Worm (Caenorhabditis elegans) whole organism, late embryonic: ENCODE data around the gene degl-2.
"Not testable (repeated sequence)": the region's sequence is repeated elsewhere in the genome, so short reads cannot be mapped to it uniquely, and the experiment has no call there.

Experiments
- C08G9.2 ChIP-seq: sonication (generic microtip); optimal IDR thresholded peaks from 2 replicates; lab custom pipeline; 2016; ENCODE audit warnings: mild to moderate bottlenecking, missing genetic modification characterization, moderate library complexity, missing compliant biosample characterization
- C38D4.7 ChIP-seq: fragments of 200-800 bp; sonication (Bioruptor generic); optimal IDR thresholded peaks from 2 replicates; lab custom pipeline; 2018; ENCODE audit warnings: mild to moderate bottlenecking, missing genetic modification characterization, moderate library complexity, missing compliant biosample characterization
- K09A11.1 ChIP-seq: sonication (generic microtip); optimal IDR thresholded peaks from 2 replicates; lab custom pipeline; 2017; ENCODE audit warnings: antibody characterized with exemption, mild to moderate bottlenecking, missing genetic modification characterization, missing compliant biosample characterization; ENCODE audit not compliant: insufficient read depth
- T23F11.4 ChIP-seq: fragments of 200-800 bp; sonication (Bioruptor generic); optimal IDR thresholded peaks from 2 replicates; lab custom pipeline; 2018; ENCODE audit warnings: mild to moderate bottlenecking, missing genetic modification characterization, missing compliant biosample characterization
- ceh-18 ChIP-seq: sonication (generic microtip); optimal IDR thresholded peaks from 2 replicates; lab custom pipeline; 2016; ENCODE audit warnings: missing genetic modification characterization, missing compliant biosample characterization
- ceh-19 ChIP-seq: fragments of 200-800 bp; sonication (Bioruptor generic); optimal IDR thresholded peaks from 2 replicates; lab custom pipeline; 2018; ENCODE audit warnings: mild to moderate bottlenecking, missing genetic modification characterization, missing compliant biosample characterization
- ceh-30 ChIP-seq: fragments of 150-350 bp; optimal IDR thresholded peaks from 2 replicates; lab custom pipeline; 2014; ENCODE audit warnings: missing biosample characterization, missing genetic modification characterization
- ceh-45 ChIP-seq: fragments of 200-800 bp; sonication (Bioruptor generic); IDR thresholded peaks from 2 replicates; pipeline ENCODE4 v1.3.6; 2022; ENCODE audit warnings: missing genetic modification reagents, missing genetic modification characterization, missing compliant biosample characterization
- ceh-6 ChIP-seq: fragments of 200-800 bp; sonication (Bioruptor generic); optimal IDR thresholded peaks from 2 replicates; lab custom pipeline; 2018; ENCODE audit warnings: mild to moderate bottlenecking, missing genetic modification characterization, missing compliant biosample characterization
- ceh-9 ChIP-seq: sonication (generic microtip); optimal IDR thresholded peaks from 2 replicates; lab custom pipeline; 2016; ENCODE audit warnings: mild to moderate bottlenecking, missing genetic modification characterization, inconsistent platforms, missing compliant biosample characterization
- dmd-4 ChIP-seq: sonication (generic microtip); optimal IDR thresholded peaks from 2 replicates; lab custom pipeline; 2016; ENCODE audit warnings: borderline replicate concordance, missing genetic modification characterization, missing compliant biosample characterization
- elt-2 ChIP-seq: sonication (generic microtip); optimal IDR thresholded peaks from 2 replicates; lab custom pipeline; 2016; ENCODE audit warnings: missing genetic modification reagents, missing genetic modification characterization, missing compliant biosample characterization
- ets-4 ChIP-seq: sonication (generic microtip); optimal IDR thresholded peaks from 2 replicates; lab custom pipeline; 2016; ENCODE audit warnings: missing genetic modification characterization, missing compliant biosample characterization
- fkh-10 ChIP-seq: fragments of 150-350 bp; optimal IDR thresholded peaks from 2 replicates; lab custom pipeline; 2014; ENCODE audit warnings: missing biosample characterization, missing genetic modification reagents, missing genetic modification characterization
- hlh-15 ChIP-seq: sonication (generic microtip); optimal IDR thresholded peaks from 2 replicates; lab custom pipeline; 2016; ENCODE audit warnings: missing genetic modification characterization, missing compliant biosample characterization
- lim-6 ChIP-seq: sonication (generic microtip); optimal IDR thresholded peaks from 2 replicates; lab custom pipeline; 2016; ENCODE audit warnings: missing genetic modification characterization, missing compliant biosample characterization
- lin-11 ChIP-seq: fragments of 200-800 bp; sonication (Bioruptor generic); optimal IDR thresholded peaks from 2 replicates; lab custom pipeline; 2018; ENCODE audit warnings: mild to moderate bottlenecking, missing genetic modification characterization, missing compliant biosample characterization
- madf-2 ChIP-seq: sonication (generic microtip); optimal IDR thresholded peaks from 2 replicates; lab custom pipeline; 2017; ENCODE audit warnings: missing genetic modification characterization, missing compliant biosample characterization
- mec-3 ChIP-seq: sonication (generic microtip); optimal IDR thresholded peaks from 2 replicates; lab custom pipeline; 2016; ENCODE audit warnings: borderline replicate concordance, missing genetic modification characterization, missing compliant biosample characterization
- nfya-1 ChIP-seq: sonication (generic microtip); optimal IDR thresholded peaks from 2 replicates; lab custom pipeline; 2017; ENCODE audit warnings: missing genetic modification characterization, mild to moderate bottlenecking, missing compliant biosample characterization, antibody characterized with exemption, moderate library complexity
- npax-4 ChIP-seq: sonication (generic microtip); optimal IDR thresholded peaks from 2 replicates; lab custom pipeline; 2016; ENCODE audit warnings: missing genetic modification characterization, missing compliant biosample characterization
- odd-2 ChIP-seq: sonication (generic microtip); optimal IDR thresholded peaks from 2 replicates; lab custom pipeline; 2017; ENCODE audit warnings: antibody characterized with exemption, mild to moderate bottlenecking, missing genetic modification characterization, missing compliant biosample characterization
- pat-9 ChIP-seq: fragments of 200-800 bp; sonication (Bioruptor generic); optimal IDR thresholded peaks from 2 replicates; lab custom pipeline; 2018; ENCODE audit warnings: mild to moderate bottlenecking, missing genetic modification characterization, moderate library complexity, missing compliant biosample characterization
- pax-1 ChIP-seq: fragments of 150-350 bp; optimal IDR thresholded peaks from 2 replicates; lab custom pipeline; 2014; ENCODE audit warnings: missing biosample characterization, missing genetic modification characterization
- pha-2 ChIP-seq: sonication (generic microtip); optimal IDR thresholded peaks from 2 replicates; lab custom pipeline; 2017; ENCODE audit warnings: mild to moderate bottlenecking, missing genetic modification characterization, missing compliant biosample characterization
- pqm-1 ChIP-seq: sonication (generic microtip); optimal IDR thresholded peaks from 2 replicates; lab custom pipeline; 2016; ENCODE audit warnings: missing genetic modification characterization, missing compliant biosample characterization
- pros-1 ChIP-seq: fragments of 150-350 bp; optimal IDR thresholded peaks from 2 replicates; lab custom pipeline; 2014; ENCODE audit warnings: missing biosample characterization, missing genetic modification reagents, missing genetic modification characterization
- ref-2 ChIP-seq: sonication (generic microtip); optimal IDR thresholded peaks from 2 replicates; lab custom pipeline; 2016; ENCODE audit warnings: missing genetic modification characterization, missing compliant biosample characterization
- rnt-1 ChIP-seq: sonication (generic microtip); optimal IDR thresholded peaks from 2 replicates; lab custom pipeline; 2016; ENCODE audit warnings: missing genetic modification characterization, missing compliant biosample characterization
- unc-3 ChIP-seq, 2 experiments: fragments of 200-800 bp in 1 of 2; sonication (Bioruptor generic) in 1 of 2; sonication (generic microtip) in 1 of 2; conservative IDR thresholded peaks in 1 of 2; optimal IDR thresholded peaks in 1 of 2; 2 replicates each; pipeline versions ENCODE4 v1.3.6 to Lab custom; 2016 to 2022; ENCODE audit warnings: missing compliant biosample characterization in 2 of 2, missing genetic modification characterization in 2 of 2, missing genetic modification reagents in 1 of 2
- unc-55 ChIP-seq: sonication (generic microtip); optimal IDR thresholded peaks from 2 replicates; lab custom pipeline; 2017; ENCODE audit warnings: missing biosample characterization, missing genetic modification reagents, missing genetic modification characterization
- unc-86 ChIP-seq: sonication (generic microtip); optimal IDR thresholded peaks from 2 replicates; lab custom pipeline; 2016; ENCODE audit warnings: missing genetic modification characterization, missing compliant biosample characterization
- zip-5 ChIP-seq: sonication (generic microtip); optimal IDR thresholded peaks from 2 replicates; lab custom pipeline; 2016; ENCODE audit warnings: missing genetic modification characterization, missing compliant biosample characterization

The degl-2 gene

DNA sequence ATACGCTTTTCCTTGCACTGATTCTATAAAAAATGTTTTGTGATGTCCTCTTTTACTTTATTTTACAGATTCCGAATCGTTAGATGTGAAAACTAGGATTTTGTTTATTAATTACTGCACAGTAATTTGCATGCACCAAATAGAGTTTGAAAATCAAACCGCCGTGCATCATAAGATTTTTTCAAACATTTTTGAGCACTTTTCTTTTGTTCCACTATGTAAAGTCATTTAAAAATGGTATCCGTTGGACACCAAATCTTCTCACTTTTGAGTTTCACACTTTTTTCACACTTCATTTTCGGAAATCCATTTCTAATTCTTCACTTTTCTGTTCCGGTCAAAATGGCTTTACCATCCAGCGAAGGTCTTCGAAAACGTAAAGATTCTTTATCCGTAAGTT, at the start of gene degl-2:
TSS of gene degl-2 (plus strand) at position 301 of the 400 bp plus-strand sequence.
- TF ChIP-seq ceh-30 = no peak
- TF ChIP-seq fkh-10 = no peak
- no peak for TF ChIP-seq dmd-4 (tag; lab: Kevin White, UChicago)
- no peak for TF ChIP-seq unc-86 (tag; lab: Kevin White, UChicago)
- TF ChIP-seq, all 69 proteins: peak for 0

DNA sequence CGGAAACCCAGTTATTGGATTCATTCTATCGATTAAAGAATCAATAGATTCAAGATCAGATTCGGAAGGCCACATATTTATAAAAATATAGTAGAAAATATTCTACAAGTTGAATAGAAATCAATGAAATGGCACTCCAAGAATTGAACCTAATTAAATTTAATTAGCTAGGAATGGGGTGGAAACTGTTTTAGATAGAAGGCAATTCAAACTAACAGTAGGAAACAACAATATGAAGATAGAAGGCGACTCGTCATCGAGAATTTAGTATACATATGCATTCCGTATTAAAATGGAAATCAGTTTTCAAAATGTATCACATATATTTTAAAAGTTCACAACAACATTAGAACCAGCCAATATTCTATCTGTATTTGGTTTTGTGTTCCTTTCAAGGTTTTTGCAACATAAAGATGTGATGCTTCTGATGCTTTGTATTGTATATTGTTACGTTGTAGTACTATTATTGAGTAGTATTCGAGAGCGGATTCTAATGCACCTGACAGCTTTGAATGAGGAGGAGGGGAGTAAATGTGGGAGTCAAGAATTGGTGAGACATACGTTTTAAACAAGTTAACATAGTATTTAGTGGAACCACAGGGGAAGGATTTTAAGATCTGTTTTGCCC, 47.4 kb upstream of the degl-2 start, which contains the start of the genes F27C8.3 and F27C8.2:
TSS of gene F27C8.3 (minus strand) at position 101 of the 628 bp plus-strand sequence.
TSS of gene F27C8.2 (plus strand) at position 578 of the 628 bp plus-strand sequence.
- not testable (repeated sequence) for TF ChIP-seq ceh-6 (GFP tag; lab: Kevin White, UChicago); ets-4 (tag; lab: Kevin White, UChicago); K09A11.1 (tag; lab: Kevin White, UChicago)

DNA sequence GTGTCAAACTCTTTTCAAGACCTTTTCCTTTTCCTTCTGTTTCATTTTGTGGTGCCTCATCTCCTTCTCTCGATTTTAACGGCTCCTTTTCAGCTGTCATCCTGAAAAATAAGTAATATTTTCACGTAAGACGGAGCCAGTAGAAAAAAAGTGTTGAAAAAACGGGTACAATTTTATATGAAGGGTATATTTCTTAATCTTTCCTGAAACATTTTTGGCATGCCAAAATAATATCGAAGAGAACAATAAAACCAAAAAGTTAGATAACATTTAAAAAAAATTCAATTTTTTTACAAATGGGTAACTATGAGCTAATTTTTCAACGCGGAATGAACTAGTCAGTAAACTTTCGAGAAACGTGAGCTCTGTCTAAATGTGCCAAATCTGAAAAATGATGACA, 41.7 kb upstream of the degl-2 start, which contains the start of gene aat-1:
TSS of gene aat-1 (minus strand) at position 101 of the 400 bp plus-strand sequence.
- TF ChIP-seq hlh-15 (tag; lab: Kevin White, UChicago) = no peak

DNA sequence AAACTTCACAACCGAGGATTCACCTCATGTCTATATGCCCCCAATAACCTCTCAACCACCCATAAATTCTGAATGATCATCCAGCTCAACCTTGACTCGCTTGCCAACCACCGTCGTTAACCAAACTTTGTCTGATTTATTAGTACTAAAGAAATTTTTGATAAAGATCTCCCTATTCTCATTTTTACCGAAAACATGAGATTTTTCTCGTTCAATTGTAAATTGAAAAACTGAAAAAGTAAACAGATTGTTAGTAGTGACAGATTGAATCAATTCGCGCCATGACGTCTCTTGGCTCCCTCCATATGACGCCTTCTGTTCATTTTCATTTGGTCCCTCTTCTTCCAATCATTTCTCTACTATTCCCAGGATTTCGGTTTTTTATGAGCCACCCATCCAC, 35.3 kb upstream of the degl-2 start:
- TF ChIP-seq unc-3 (GFP tag; conservative IDR thresholded peaks at IDR 0.05; lab: Robert Waterston, UW) (no peak), unc-3 (tag; optimal IDR thresholded peaks at IDR 0.05; lab: Kevin White, UChicago) (no peak), ceh-45 (GFP tag; lab: Robert Waterston, UW) (no peak), ceh-19 (GFP tag; lab: Kevin White, UChicago) (no peak), madf-2 (tag; lab: Kevin White, UChicago) (no peak)

DNA sequence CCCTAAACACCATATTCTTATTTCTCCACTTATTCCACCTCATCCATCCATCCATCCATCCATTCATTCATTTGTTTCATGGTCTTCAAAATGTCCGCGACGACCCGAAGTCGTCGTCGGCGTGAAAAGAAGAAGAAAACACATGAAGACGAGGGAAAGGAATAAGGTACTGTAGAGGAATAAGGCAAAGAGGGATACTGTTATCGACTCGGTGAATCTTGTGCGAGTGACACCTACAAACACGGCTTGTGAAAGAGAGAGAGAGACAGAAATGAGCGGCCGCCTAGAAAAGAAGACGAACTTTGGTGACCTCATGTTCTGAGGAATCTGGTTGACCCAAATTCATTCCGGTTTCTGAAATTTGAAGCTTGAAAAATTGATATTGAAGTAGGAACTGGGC, 34.2 kb upstream of the degl-2 start:
- TF ChIP-seq mec-3 (tag; lab: Kevin White, UChicago) (no peak), C08G9.2 (no peak), pqm-1 (tag; lab: Kevin White, UChicago) (no peak), zip-5 (tag; lab: Kevin White, UChicago) (no peak), elt-2 (no peak), pha-2 (no peak), lin-11 (tag; lab: Kevin White, UChicago) (no peak)

DNA sequence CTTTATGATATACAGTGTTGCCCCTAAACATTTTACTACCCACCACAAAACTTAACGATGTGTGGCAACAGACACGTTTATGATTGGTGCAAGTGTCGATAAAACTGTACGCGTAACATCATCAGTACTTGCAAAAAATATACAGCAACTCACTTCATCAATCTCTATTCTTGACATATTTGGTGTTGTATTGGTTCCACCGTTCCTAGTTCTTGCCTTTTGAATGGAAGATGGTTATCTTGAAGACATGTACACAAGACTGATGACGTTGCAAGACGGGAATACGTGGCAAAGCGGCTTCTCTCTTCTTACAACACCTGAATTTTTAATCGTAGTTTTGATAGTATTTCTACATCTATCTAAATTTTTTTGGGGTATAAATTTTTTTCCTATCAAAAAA, 32.4 kb upstream of the degl-2 start:
- TF ChIP-seq ref-2 (tag; lab: Kevin White, UChicago) (no peak), npax-4 (tag; lab: Kevin White, UChicago) (no peak), ceh-30 (no peak), elt-2 (no peak), unc-55 (GFP tag; lab: Kevin White, UChicago) (no peak), C38D4.7 (GFP tag; lab: Kevin White, UChicago) (no peak), zip-5 (tag; lab: Kevin White, UChicago) (no peak), ceh-9 (tag; lab: Kevin White, UChicago) (no peak), pros-1 (tag; lab: Kevin White, UChicago) (no peak), pax-1 (no peak), hlh-15 (tag; lab: Kevin White, UChicago) (no peak), pat-9 (tag; lab: Kevin White, UChicago) (no peak), nfya-1 (no peak), ceh-18 (tag; lab: Kevin White, UChicago) (no peak), lim-6 (tag; lab: Kevin White, UChicago) (no peak), rnt-1 (tag; lab: Kevin White, UChicago) (no peak), T23F11.4 (GFP tag; lab: Kevin White, UChicago) (no peak), dmd-4 (tag; lab: Kevin White, UChicago) (no peak), odd-2 (tag; lab: Kevin White, UChicago) (no peak), pha-2 (no peak)
- TF ChIP-seq, all 69 proteins: peak for 0
